Worm (Caenorhabditis elegans): ENCODE measurements around the gene T05C12.8.

DNA sequence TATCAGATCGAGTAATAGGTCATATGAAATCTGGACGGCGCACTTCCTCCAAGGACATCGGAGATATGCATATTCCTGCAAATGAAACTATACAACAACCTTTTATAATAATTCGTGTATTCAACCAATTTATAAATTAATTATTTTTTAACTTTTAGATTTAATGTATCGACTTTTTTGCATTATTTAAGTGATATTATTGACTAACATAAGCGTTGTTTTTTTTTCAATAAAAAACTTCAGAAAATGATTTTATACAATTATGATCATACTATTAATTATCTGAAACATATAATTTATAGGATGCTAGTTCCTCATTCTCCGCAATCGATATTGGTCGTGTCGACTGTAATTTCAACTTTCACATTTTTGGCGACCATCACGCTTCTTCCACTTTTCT lies 13.7 kb upstream of the T05C12.8 start, which contains the start of gene col-76:
- TF ChIP-seq unc-130 (GFP tag; optimal IDR thresholded peaks at IDR 0.05), result no peak
- TF ChIP-seq atf-7 (tag; optimal IDR thresholded peaks at IDR 0.05), result no peak
- no peak for TF ChIP-seq ama-1 (optimal IDR thresholded peaks at IDR 0.05)
- TF ChIP-seq ama-1 (GFP tag; optimal IDR thresholded peaks at IDR 0.05), result no peak
- TF ChIP-seq lin-54 (GFP tag; optimal IDR thresholded peaks at IDR 0.05), result no peak
- no peak for TF ChIP-seq T26A5.8 (tag; optimal IDR thresholded peaks at IDR 0.05)
- no peak for TF ChIP-seq snpc-4 (GFP tag; optimal IDR thresholded peaks at IDR 0.05)
- TF ChIP-seq snpc-4 (tag; optimal IDR thresholded peaks at IDR 0.05), result no peak
- TF ChIP-seq nhr-90 (tag; optimal IDR thresholded peaks at IDR 0.05), result no peak
- TF ChIP-seq egrh-3 (GFP tag; IDR thresholded peaks at IDR 0.05), result no peak
- TF ChIP-seq K11D2.4 (GFP tag; IDR thresholded peaks at IDR 0.05), result no peak
- no peak for TF ChIP-seq egl-44 (GFP tag; IDR thresholded peaks at IDR 0.05)
- no peak for TF ChIP-seq him-1 (tag; optimal IDR thresholded peaks at IDR 0.05)
- TF ChIP-seq T07F8.4 (tag; optimal IDR thresholded peaks at IDR 0.05), result no peak
- no peak for TF ChIP-seq aptf-3 (GFP tag; IDR thresholded peaks at IDR 0.05)
- TF ChIP-seq unc-62 (GFP tag; optimal IDR thresholded peaks at IDR 0.05), result no peak

All from whole organism, young adult.